Worm (Caenorhabditis elegans): ENCODE data around the gene rpl-10.

Gene rpl-10

DNA sequence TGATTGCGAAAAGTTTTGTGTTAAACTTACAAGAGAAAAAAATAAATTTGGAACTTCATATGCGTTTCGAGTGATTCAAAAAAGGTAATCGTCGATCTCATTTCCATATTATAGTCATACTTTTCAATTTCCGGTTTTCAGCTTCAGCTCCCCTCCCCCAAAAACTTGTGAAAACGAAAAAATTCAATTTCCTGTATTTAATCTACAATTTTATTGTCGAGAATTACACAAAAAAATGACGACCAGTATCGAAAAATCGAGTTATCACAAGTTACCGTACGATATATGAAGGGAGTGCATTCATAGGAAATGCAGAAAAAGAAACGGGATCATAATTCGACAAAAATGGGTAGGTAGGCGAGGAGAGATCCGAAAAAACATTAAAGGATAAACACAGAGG, 31.6 kb upstream of the rpl-10 start, which contains the start of gene lron-4:
Gene lron-4, minus strand, starts transcription at position 101 of the 400 bp plus-strand sequence.
- TF ChIP-seq tbx-37 (GFP tag; conservative IDR thresholded peaks at IDR 0.05) (no peak), hmbx-1 (tag; optimal IDR thresholded peaks at IDR 0.05) (no peak), hnd-1 (tag; optimal IDR thresholded peaks at IDR 0.05) (no peak), B0310.2 (tag; optimal IDR thresholded peaks at IDR 0.05) (no peak), ets-7 (tag; optimal IDR thresholded peaks at IDR 0.05) (no peak), ceh-36 (tag; optimal IDR thresholded peaks at IDR 0.05) (no peak), tra-4 (tag; optimal IDR thresholded peaks at IDR 0.05) (no peak), aly-1 (tag; optimal IDR thresholded peaks at IDR 0.05) (no peak), hmg-4 (GFP tag; optimal IDR thresholded peaks at IDR 0.05) (no peak), flt-1 (GFP tag; IDR thresholded peaks at IDR 0.05) (no peak), tbx-11 (GFP tag; IDR thresholded peaks at IDR 0.05) (no peak), F13C5.2 (tag; optimal IDR thresholded peaks at IDR 0.05) (no peak)

DNA sequence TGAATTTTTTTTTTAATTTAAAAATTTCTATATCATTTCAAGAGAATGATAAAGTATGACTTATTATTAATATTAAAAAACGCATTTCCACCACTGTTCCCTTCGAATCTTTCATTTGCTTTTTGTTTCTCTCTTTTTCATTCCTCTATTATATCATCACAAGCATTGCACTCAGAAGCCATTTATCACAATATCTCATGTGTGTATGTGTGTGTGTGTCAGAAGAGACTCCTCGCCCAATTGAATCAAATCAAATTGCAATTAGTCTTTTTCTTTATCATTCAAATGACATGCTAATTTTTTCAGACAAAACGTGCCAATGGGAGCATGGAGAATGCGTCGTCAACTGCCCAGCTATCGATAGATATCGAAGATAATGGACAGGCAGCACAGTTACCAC, 27.5 kb upstream of the rpl-10 start, which contains the start of gene unc-105:
Gene unc-105, plus strand, starts transcription at position 301 of the 400 bp plus-strand sequence.
- TF ChIP-seq pes-1 (GFP tag; IDR thresholded peaks at IDR 0.05), result no peak
- no peak for TF ChIP-seq flt-1 (GFP tag; IDR thresholded peaks at IDR 0.05)
- TF ChIP-seq B0310.2 (tag; optimal IDR thresholded peaks at IDR 0.05), result no peak
- TF ChIP-seq ets-7 (tag; optimal IDR thresholded peaks at IDR 0.05), result no peak
- TF ChIP-seq sea-1 (GFP tag; conservative IDR thresholded peaks at IDR 0.05), result no peak

DNA sequence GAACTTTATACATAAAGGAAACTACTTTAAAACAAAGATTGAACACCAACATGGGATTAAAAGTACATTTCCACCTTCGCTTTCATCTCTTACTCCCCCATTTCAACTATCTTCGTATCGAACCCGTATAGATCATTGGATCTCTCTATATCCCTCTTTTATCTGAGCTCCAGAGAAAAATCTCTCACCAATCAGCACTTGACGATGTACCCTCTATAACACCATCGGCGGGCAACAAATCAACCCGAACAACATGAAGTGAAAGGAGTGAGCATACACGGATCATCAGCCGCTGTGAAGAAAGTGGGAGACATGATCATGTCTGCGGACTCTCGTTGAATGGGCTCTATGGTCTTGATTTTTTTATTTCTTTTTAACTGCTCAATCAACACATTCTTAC, 26.3 kb upstream of the rpl-10 start:
- TF ChIP-seq ama-1 (optimal IDR thresholded peaks at IDR 0.05) (no peak), sea-1 (GFP tag; conservative IDR thresholded peaks at IDR 0.05) (no peak), tbx-37 (GFP tag; conservative IDR thresholded peaks at IDR 0.05) (no peak), scrt-1 (GFP tag; IDR thresholded peaks at IDR 0.05) (no peak), hmbx-1 (tag; optimal IDR thresholded peaks at IDR 0.05) (no peak), ets-7 (tag; optimal IDR thresholded peaks at IDR 0.05) (no peak), B0310.2 (tag; optimal IDR thresholded peaks at IDR 0.05) (no peak), ceh-13 (GFP tag; optimal IDR thresholded peaks at IDR 0.05) (no peak), hmg-4 (GFP tag; optimal IDR thresholded peaks at IDR 0.05) (no peak), tra-4 (tag; optimal IDR thresholded peaks at IDR 0.05) (no peak), pes-1 (GFP tag; IDR thresholded peaks at IDR 0.05) (no peak), F13C5.2 (tag; optimal IDR thresholded peaks at IDR 0.05) (no peak)

DNA sequence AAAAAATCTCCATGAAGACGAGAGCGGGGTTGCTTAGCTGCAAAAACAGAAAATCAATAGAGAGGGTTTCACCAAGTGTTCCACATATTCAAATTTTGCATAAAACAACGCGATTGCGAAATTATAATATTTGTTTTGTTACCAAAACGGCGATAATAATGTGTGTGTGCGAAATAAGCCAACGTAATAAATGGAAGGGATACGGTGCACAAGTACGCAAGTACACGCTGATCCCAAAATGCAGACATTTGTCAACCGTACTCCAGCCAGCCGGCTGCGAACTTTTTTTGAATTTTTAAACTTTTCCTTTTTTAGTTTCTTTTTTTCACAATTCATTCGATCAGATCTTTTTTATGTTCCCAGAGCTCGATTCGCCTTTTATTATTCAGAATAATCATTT, 18.8 kb upstream of the rpl-10 start, which contains the start of gene ire-1:
Gene ire-1, minus strand, starts transcription at position 44 of the 400 bp plus-strand sequence.
- TF ChIP-seq hnd-1 (tag; optimal IDR thresholded peaks at IDR 0.05) (no peak), tra-4 (tag; optimal IDR thresholded peaks at IDR 0.05) (no peak), scrt-1 (GFP tag; IDR thresholded peaks at IDR 0.05) (no peak), aly-1 (tag; optimal IDR thresholded peaks at IDR 0.05) (no peak), ama-1 (optimal IDR thresholded peaks at IDR 0.05) (no peak), ets-7 (tag; optimal IDR thresholded peaks at IDR 0.05) (no peak), tbx-37 (GFP tag; conservative IDR thresholded peaks at IDR 0.05) (no peak), ceh-13 (GFP tag; optimal IDR thresholded peaks at IDR 0.05) (no peak), B0310.2 (tag; optimal IDR thresholded peaks at IDR 0.05) (no peak), sea-1 (GFP tag; conservative IDR thresholded peaks at IDR 0.05) (no peak), F13C5.2 (tag; optimal IDR thresholded peaks at IDR 0.05) (no peak), tbx-11 (GFP tag; IDR thresholded peaks at IDR 0.05) (no peak), flt-1 (GFP tag; IDR thresholded peaks at IDR 0.05) (no peak), ceh-36 (tag; optimal IDR thresholded peaks at IDR 0.05) (no peak), hmg-4 (GFP tag; optimal IDR thresholded peaks at IDR 0.05) (no peak), hmbx-1 (tag; optimal IDR thresholded peaks at IDR 0.05) (no peak)

- TF ChIP-seq flt-1 (GFP tag; IDR thresholded peaks at IDR 0.05), result no peak
- no peak for TF ChIP-seq pes-1 (GFP tag; IDR thresholded peaks at IDR 0.05)
Measured at ce11 chrII:8125439-8125838, 18.2 kb upstream of the rpl-10 start.

DNA sequence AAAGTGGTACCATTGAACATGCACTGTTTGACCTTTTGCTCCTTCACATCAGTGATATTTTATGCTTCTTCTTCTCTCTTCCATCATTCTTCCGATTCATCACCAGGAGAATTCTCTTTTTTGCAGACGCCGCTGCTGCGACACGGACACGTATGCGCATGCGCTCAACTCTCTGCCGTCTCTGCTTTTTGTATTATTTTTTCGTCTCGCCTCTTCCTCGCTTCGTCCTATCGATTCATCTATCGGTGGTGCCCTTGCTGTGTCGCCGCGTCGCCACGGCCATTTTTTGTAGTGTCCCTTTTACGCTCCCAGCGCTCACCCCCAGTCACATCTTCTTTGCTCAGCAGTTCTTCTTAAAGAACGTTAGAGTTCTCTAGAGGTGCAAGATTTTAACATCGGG, 17.5 kb upstream of the rpl-10 start:
- TF ChIP-seq pes-1 (GFP tag; IDR thresholded peaks at IDR 0.05) (peak; percentile 41; the same call in 1 of the 2 replicates), ceh-36 (tag; optimal IDR thresholded peaks at IDR 0.05) (no peak), tbx-37 (GFP tag; conservative IDR thresholded peaks at IDR 0.05) (no peak), flt-1 (GFP tag; IDR thresholded peaks at IDR 0.05) (no peak), ama-1 (optimal IDR thresholded peaks at IDR 0.05) (no peak), ets-7 (tag; optimal IDR thresholded peaks at IDR 0.05) (no peak), hmbx-1 (tag; optimal IDR thresholded peaks at IDR 0.05) (no peak), ceh-13 (GFP tag; optimal IDR thresholded peaks at IDR 0.05) (no peak), hmg-4 (GFP tag; optimal IDR thresholded peaks at IDR 0.05) (peak; percentile 21), tbx-11 (GFP tag; IDR thresholded peaks at IDR 0.05) (no peak), B0310.2 (tag; optimal IDR thresholded peaks at IDR 0.05) (no peak), hnd-1 (tag; optimal IDR thresholded peaks at IDR 0.05) (no peak)

DNA sequence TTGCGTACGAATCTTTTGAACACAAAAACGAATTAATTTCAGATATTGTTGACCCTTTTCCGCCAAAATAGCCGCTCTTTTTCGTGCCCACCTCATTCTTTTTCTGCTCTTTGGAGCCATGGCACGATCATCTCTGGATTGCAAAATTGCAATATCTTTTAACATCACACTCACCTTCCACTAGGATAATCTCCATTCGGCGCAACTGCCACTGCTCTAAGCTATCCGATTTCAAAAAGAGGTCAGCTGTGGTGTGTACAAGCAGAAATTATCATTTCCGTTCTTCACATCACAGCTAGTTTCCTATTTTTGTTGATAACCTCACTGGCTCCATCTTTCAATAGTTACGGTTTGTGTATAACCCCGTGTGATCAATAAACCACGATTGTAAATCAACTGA, 17.1 kb upstream of the rpl-10 start:
- TF ChIP-seq B0310.2 (tag; optimal IDR thresholded peaks at IDR 0.05), result no peak
- TF ChIP-seq scrt-1 (GFP tag; IDR thresholded peaks at IDR 0.05), result no peak
- TF ChIP-seq pes-1 (GFP tag; IDR thresholded peaks at IDR 0.05), result no peak
- TF ChIP-seq tbx-37 (GFP tag; conservative IDR thresholded peaks at IDR 0.05), result no peak
- no peak for TF ChIP-seq ceh-13 (GFP tag; optimal IDR thresholded peaks at IDR 0.05)
- TF ChIP-seq F13C5.2 (tag; optimal IDR thresholded peaks at IDR 0.05), result no peak
- no peak for TF ChIP-seq ets-7 (tag; optimal IDR thresholded peaks at IDR 0.05)
- TF ChIP-seq aly-1 (tag; optimal IDR thresholded peaks at IDR 0.05), result no peak
- TF ChIP-seq ama-1 (optimal IDR thresholded peaks at IDR 0.05), result no peak
- no peak for TF ChIP-seq tra-4 (tag; optimal IDR thresholded peaks at IDR 0.05)
- TF ChIP-seq hmbx-1 (tag; optimal IDR thresholded peaks at IDR 0.05), result no peak
- TF ChIP-seq ceh-36 (tag; optimal IDR thresholded peaks at IDR 0.05), result no peak
- no peak for TF ChIP-seq sea-1 (GFP tag; conservative IDR thresholded peaks at IDR 0.05)
- TF ChIP-seq tbx-11 (GFP tag; IDR thresholded peaks at IDR 0.05), result no peak

- no peak for TF ChIP-seq F13C5.2 (tag; optimal IDR thresholded peaks at IDR 0.05)
Measured at ce11 chrII:8127290-8127689, 16.4 kb upstream of the rpl-10 start.

All from whole organism, early embryonic.